Worm (Caenorhabditis elegans) whole organism, young adult: ENCODE data around the gene ddl-2.
A peak's percentile ranks its signal among the peaks of the same experiment; 100 is the strongest.

Source experiments
- B0035.1 ChIP-seq: sonication (generic microtip); optimal IDR thresholded peaks from 2 replicates; lab custom pipeline; 2016; ENCODE audit warnings: missing genetic modification characterization, mild to moderate bottlenecking, missing compliant biosample characterization, missing genotype, missing genetic modification reagents
- B0261.1 ChIP-seq: sonication (generic microtip); optimal IDR thresholded peaks from 2 replicates; lab custom pipeline; 2016; ENCODE audit warnings: mild to moderate bottlenecking, missing genetic modification characterization, moderate library complexity, missing compliant biosample characterization
- B0336.3 ChIP-seq: fragments of 200-800 bp; sonication (Bioruptor generic); IDR thresholded peaks from 2 replicates; pipeline ENCODE4 v1.3.6; 2022; ENCODE audit warnings: missing genetic modification characterization, missing compliant biosample characterization
- C17E4.6 ChIP-seq: fragments of 200-800 bp; sonication (Bioruptor generic); IDR thresholded peaks from 2 replicates; pipeline ENCODE4 v1.3.6; 2022; ENCODE audit warnings: missing genetic modification reagents, missing genetic modification characterization, missing compliant biosample characterization
- F23B12.7 ChIP-seq: sonication (generic microtip); optimal IDR thresholded peaks from 2 replicates; lab custom pipeline; 2017; ENCODE audit warnings: missing genetic modification characterization, mild to moderate bottlenecking, missing compliant biosample characterization, antibody characterized with exemption, moderate library complexity; ENCODE audit not compliant: insufficient read depth
- F33H1.4 ChIP-seq: fragments of 200-800 bp; sonication (Bioruptor generic); IDR thresholded peaks from 2 replicates; pipeline ENCODE4 v1.3.6; 2022; ENCODE audit warnings: missing genetic modification reagents, missing genetic modification characterization, missing compliant biosample characterization
- F37B4.10 ChIP-seq: fragments of 200-800 bp; sonication (Bioruptor generic); IDR thresholded peaks from 2 replicates; pipeline ENCODE4 v1.3.6; 2022; ENCODE audit warnings: missing genetic modification characterization, missing compliant biosample characterization
- F39B2.1 ChIP-seq: fragments of 200-800 bp; sonication (Bioruptor generic); IDR thresholded peaks from 2 replicates; pipeline ENCODE4 v1.3.6; 2022; ENCODE audit warnings: missing genetic modification reagents, missing genetic modification characterization, missing compliant biosample characterization
- F55B11.4 ChIP-seq: sonication (generic microtip); optimal IDR thresholded peaks from 2 replicates; lab custom pipeline; 2016; ENCODE audit warnings: missing compliant biosample characterization, missing genetic modification characterization, borderline replicate concordance; ENCODE audit not compliant: insufficient read depth
- F57A8.1 ChIP-seq: fragments of 200-800 bp; sonication (Bioruptor generic); optimal IDR thresholded peaks from 2 replicates; lab custom pipeline; 2018; ENCODE audit warnings: mild to moderate bottlenecking, missing genetic modification characterization, moderate library complexity, missing compliant biosample characterization
- F57C9.4 ChIP-seq: sonication (generic microtip); optimal IDR thresholded peaks from 2 replicates; lab custom pipeline; 2017; ENCODE audit warnings: mild to moderate bottlenecking, missing genetic modification characterization, missing compliant biosample characterization
- K12H6.12 ChIP-seq: fragments of 200-800 bp; sonication (Bioruptor generic); optimal IDR thresholded peaks from 2 replicates; lab custom pipeline; 2018; ENCODE audit warnings: mild to moderate bottlenecking, missing genetic modification characterization, missing compliant biosample characterization
- T07F8.4 ChIP-seq: sonication (generic microtip); optimal IDR thresholded peaks from 2 replicates; lab custom pipeline; 2016; ENCODE audit warnings: mild to moderate bottlenecking, missing genetic modification characterization, moderate library complexity, missing compliant biosample characterization
- Y53F4B.3 ChIP-seq: fragments of 200-800 bp; sonication (Bioruptor generic); IDR thresholded peaks from 2 replicates; pipeline ENCODE4 v1.3.6; 2022; ENCODE audit warnings: missing genetic modification reagents, missing genetic modification characterization, missing compliant biosample characterization
- Y95B8A.8 ChIP-seq: fragments of 200-800 bp; sonication (Bioruptor generic); IDR thresholded peaks from 2 replicates; pipeline ENCODE4 v1.3.6; 2022; ENCODE audit warnings: missing genetic modification reagents, missing genetic modification characterization, missing compliant biosample characterization
- ama-1 ChIP-seq, 3 experiments: fragments of 150-350 bp in 1 of 3; sonication (generic microtip) in 2 of 3; optimal IDR thresholded peaks; 2 replicates each; lab custom pipeline; 2014 to 2018; ENCODE audit warnings: missing biosample characterization in 2 of 3, missing genetic modification characterization in 2 of 3, missing genetic modification reagents in 2 of 3
- attf-5 ChIP-seq: fragments of 200-800 bp; sonication (Bioruptor generic); optimal IDR thresholded peaks from 2 replicates; lab custom pipeline; 2018; ENCODE audit warnings: mild to moderate bottlenecking, missing genetic modification characterization, missing compliant biosample characterization
- bed-2 ChIP-seq: fragments of 200-800 bp; sonication (Bioruptor generic); IDR thresholded peaks from 2 replicates; pipeline ENCODE4 v1.3.6; 2022; ENCODE audit warnings: missing genetic modification reagents, missing genetic modification characterization, missing compliant biosample characterization
- ccch-3 ChIP-seq: fragments of 200-800 bp; sonication (Bioruptor generic); optimal IDR thresholded peaks from 2 replicates; lab custom pipeline; 2018; ENCODE audit warnings: mild to moderate bottlenecking, missing genetic modification characterization, missing compliant biosample characterization
- ceh-100 ChIP-seq: fragments of 200-800 bp; sonication (Bioruptor generic); IDR thresholded peaks from 2 replicates; pipeline ENCODE4 v1.3.6; 2022; ENCODE audit warnings: missing genetic modification reagents, missing genetic modification characterization, missing compliant biosample characterization
- ceh-79 ChIP-seq: sonication (generic microtip); optimal IDR thresholded peaks from 2 replicates; lab custom pipeline; 2017; ENCODE audit warnings: mild to moderate bottlenecking, missing genetic modification characterization, missing compliant biosample characterization
- die-1 ChIP-seq: sonication (generic microtip); optimal IDR thresholded peaks from 2 replicates; lab custom pipeline; 2016; ENCODE audit warnings: missing genotype, mild to moderate bottlenecking, missing genetic modification characterization, missing compliant biosample characterization
- dpl-1 ChIP-seq: fragments of 150-350 bp; optimal IDR thresholded peaks from 2 replicates; lab custom pipeline; 2014; ENCODE audit warnings: missing biosample characterization, missing genetic modification reagents, missing genetic modification characterization
- egrh-3 ChIP-seq: fragments of 200-800 bp; sonication (Bioruptor generic); IDR thresholded peaks from 2 replicates; pipeline ENCODE4 v1.3.6; 2022; ENCODE audit warnings: missing genetic modification reagents, missing genetic modification characterization, missing compliant biosample characterization
- gei-17 ChIP-seq: fragments of 200-800 bp; sonication (Bioruptor generic); optimal IDR thresholded peaks from 2 replicates; lab custom pipeline; 2018; ENCODE audit warnings: mild to moderate bottlenecking, missing genetic modification characterization, missing compliant biosample characterization
- hlh-12 ChIP-seq: sonication (generic microtip); optimal IDR thresholded peaks from 2 replicates; lab custom pipeline; 2016; ENCODE audit warnings: missing genetic modification characterization, missing compliant biosample characterization
- hlh-26 ChIP-seq: fragments of 200-800 bp; sonication (Bioruptor generic); conservative IDR thresholded peaks from 2 replicates; pipeline ENCODE4 v1.3.6; 2022; ENCODE audit warnings: missing genetic modification reagents, missing genetic modification characterization, missing compliant biosample characterization
- hmg-1.2 ChIP-seq: fragments of 200-800 bp; sonication (Bioruptor generic); IDR thresholded peaks from 2 replicates; pipeline ENCODE4 v1.3.6; 2022; ENCODE audit warnings: missing genetic modification reagents, missing genetic modification characterization, missing compliant biosample characterization
- hmg-20 ChIP-seq: fragments of 200-800 bp; sonication (Bioruptor generic); IDR thresholded peaks from 2 replicates; pipeline ENCODE4 v1.3.6; 2022; ENCODE audit warnings: missing genetic modification reagents, missing genetic modification characterization, missing compliant biosample characterization
- let-526 ChIP-seq: fragments of 200-800 bp; sonication (Bioruptor generic); IDR thresholded peaks from 2 replicates; pipeline ENCODE4 v1.3.6; 2022; ENCODE audit warnings: missing genetic modification reagents, missing genetic modification characterization, missing compliant biosample characterization
- lin-26 ChIP-seq: fragments of 200-800 bp; sonication (Bioruptor generic); IDR thresholded peaks from 2 replicates; pipeline ENCODE4 v1.3.6; 2022; ENCODE audit warnings: missing genetic modification reagents, missing genetic modification characterization, missing compliant biosample characterization
- lsy-27 ChIP-seq: sonication (generic microtip); optimal IDR thresholded peaks from 2 replicates; lab custom pipeline; 2017; ENCODE audit warnings: missing genetic modification characterization, mild to moderate bottlenecking, missing compliant biosample characterization, antibody characterized with exemption, missing genotype, borderline replicate concordance; ENCODE audit not compliant: insufficient read depth
- mxl-1 ChIP-seq: sonication (generic microtip); optimal IDR thresholded peaks from 2 replicates; lab custom pipeline; 2016; ENCODE audit warnings: missing genetic modification characterization, missing compliant biosample characterization
- nfya-1 ChIP-seq: sonication (generic microtip); optimal IDR thresholded peaks from 2 replicates; lab custom pipeline; 2017; ENCODE audit warnings: antibody characterized with exemption, missing compliant biosample characterization, missing genetic modification characterization, borderline replicate concordance; ENCODE audit not compliant: insufficient read depth
- nfya-2 ChIP-seq: fragments of 200-800 bp; sonication (Bioruptor generic); IDR thresholded peaks from 2 replicates; pipeline ENCODE4 v1.3.6; 2022; ENCODE audit warnings: missing genetic modification reagents, missing genetic modification characterization, missing compliant biosample characterization
- nhr-179 ChIP-seq: sonication (generic microtip); optimal IDR thresholded peaks from 2 replicates; lab custom pipeline; 2016; ENCODE audit warnings: mild to moderate bottlenecking, missing genetic modification characterization, missing compliant biosample characterization
- nhr-27 ChIP-seq: fragments of 200-800 bp; sonication (Bioruptor generic); optimal IDR thresholded peaks from 2 replicates; lab custom pipeline; 2018; ENCODE audit warnings: mild to moderate bottlenecking, missing genetic modification characterization, moderate library complexity, missing compliant biosample characterization
- nhr-80 ChIP-seq: sonication (generic microtip); optimal IDR thresholded peaks from 2 replicates; lab custom pipeline; 2016; ENCODE audit warnings: missing genetic modification characterization, missing compliant biosample characterization
- pha-4 ChIP-seq: fragments of 150-350 bp; sonication (generic microtip); optimal IDR thresholded peaks from 2 replicates; lab custom pipeline; 2014; ENCODE audit warnings: missing biosample characterization, missing genetic modification reagents, missing genetic modification characterization
- rec-8 ChIP-seq, 2 experiments: sonication (generic microtip); optimal IDR thresholded peaks; 2 replicates each; lab custom pipeline; 2016; ENCODE audit warnings: mild to moderate bottlenecking in 2 of 2, missing genetic modification characterization in 2 of 2, missing genetic modification reagents in 2 of 2, missing genotype in 2 of 2, missing biosample characterization in 1 of 2, missing compliant biosample characterization in 1 of 2, moderate library complexity in 1 of 2
- snpc-1.3 ChIP-seq: sonication (generic microtip); optimal IDR thresholded peaks from 2 replicates; lab custom pipeline; 2017; ENCODE audit warnings: missing genetic modification characterization, mild to moderate bottlenecking, missing compliant biosample characterization, antibody characterized with exemption, moderate library complexity, missing genotype, missing genetic modification reagents; ENCODE audit not compliant: insufficient read depth
- tbx-9 ChIP-seq: sonication (generic microtip); optimal IDR thresholded peaks from 2 replicates; lab custom pipeline; 2016; ENCODE audit warnings: borderline replicate concordance, missing genetic modification characterization, inconsistent platforms, missing compliant biosample characterization
- unc-62 ChIP-seq: fragments of 150-350 bp; optimal IDR thresholded peaks from 2 replicates; lab custom pipeline; 2014; ENCODE audit warnings: missing biosample characterization, missing genetic modification reagents, missing genetic modification characterization
- xnd-1 ChIP-seq: sonication (generic microtip); optimal IDR thresholded peaks from 2 replicates; lab custom pipeline; 2016; ENCODE audit warnings: missing genotype, missing genetic modification reagents, missing genetic modification characterization, missing compliant biosample characterization
- zim-3 ChIP-seq: sonication (generic microtip); optimal IDR thresholded peaks from 2 replicates; lab custom pipeline; 2017; ENCODE audit warnings: mild to moderate bottlenecking, missing genetic modification characterization, moderate library complexity, missing compliant biosample characterization
- ztf-18 ChIP-seq: sonication (generic microtip); optimal IDR thresholded peaks from 2 replicates; lab custom pipeline; 2016; ENCODE audit warnings: missing genotype, mild to moderate bottlenecking, missing genetic modification characterization, missing compliant biosample characterization
- ztf-25 ChIP-seq: fragments of 200-800 bp; sonication (Bioruptor generic); IDR thresholded peaks from 2 replicates; pipeline ENCODE4 v1.3.6; 2022; ENCODE audit warnings: missing genetic modification reagents, missing genetic modification characterization, missing compliant biosample characterization
- ztf-28 ChIP-seq: fragments of 200-800 bp; sonication (Bioruptor generic); IDR thresholded peaks from 2 replicates; pipeline ENCODE4 v1.3.6; 2022; ENCODE audit warnings: missing genetic modification reagents, missing genetic modification characterization, missing compliant biosample characterization

The ddl-2 gene

ce11 chrII:13521179-13521616 lies 26.2 kb downstream of the ddl-2 start:
- peak; percentile 94 for TF ChIP-seq lin-26 (GFP tag; lab: Robert Waterston, UW)
- peak; percentile 95 for TF ChIP-seq hmg-1.2 (GFP tag; lab: Robert Waterston, UW)
- TF ChIP-seq tbx-9 (tag; lab: Kevin White, UChicago), result no peak
- no peak for TF ChIP-seq nfya-1 (tag; lab: Kevin White, UChicago)
- no peak for TF ChIP-seq K12H6.12 (tag; lab: Kevin White, UChicago)
- TF ChIP-seq nhr-179 (tag; lab: Kevin White, UChicago), result no peak
- TF ChIP-seq gei-17 (GFP tag; lab: Kevin White, UChicago), result no peak
- peak; percentile 49 for TF ChIP-seq zim-3
- TF ChIP-seq ztf-18 (tag; lab: Kevin White, UChicago), result peak; percentile 38
- no peak for TF ChIP-seq pha-4 (tag; lab: Kevin White, UChicago)
- TF ChIP-seq unc-62 (GFP tag; lab: Kevin White, UChicago), result no peak
- no peak for TF ChIP-seq C17E4.6
- no peak; the same call in 1 of the 2 replicates for TF ChIP-seq egrh-3 (GFP tag; lab: Robert Waterston, UW)
- peak; percentile 54 for TF ChIP-seq F57A8.1 (GFP tag; lab: Kevin White, UChicago)
- no peak for TF ChIP-seq let-526 (GFP tag; lab: Robert Waterston, UW)
- peak in 1 of 2 experiments; percentile 20 for TF ChIP-seq rec-8 (tag; optimal IDR thresholded peaks at IDR 0.05; lab: Kevin White, UChicago)
- no peak for TF ChIP-seq hmg-20 (GFP tag; lab: Robert Waterston, UW)
- TF ChIP-seq ceh-79 (tag; lab: Kevin White, UChicago), result no peak
- TF ChIP-seq hlh-26 (GFP tag; lab: Robert Waterston, UW), result no peak
- no peak for TF ChIP-seq hlh-12 (tag; lab: Kevin White, UChicago)
- peak; percentile 86 for TF ChIP-seq Y95B8A.8
- no peak for TF ChIP-seq T07F8.4
- no peak for TF ChIP-seq B0261.1 (tag; lab: Kevin White, UChicago)
- TF ChIP-seq F39B2.1 (GFP tag; lab: Robert Waterston, UW), result 0 out of 2 replicates have a peak, but pooled peaks have one; percentile 6
- peak; percentile 45 for TF ChIP-seq dpl-1
- 0 out of 2 replicates have a peak, but pooled peaks have one; percentile 17 for TF ChIP-seq ztf-25 (GFP tag; lab: Robert Waterston, UW)
- no peak for TF ChIP-seq ccch-3 (GFP tag; lab: Kevin White, UChicago)
- TF ChIP-seq F33H1.4 (GFP tag; lab: Robert Waterston, UW), result peak; percentile 61
- no peak for TF ChIP-seq F55B11.4 (tag; lab: Kevin White, UChicago)
- TF ChIP-seq lsy-27 (tag; lab: Kevin White, UChicago), result peak; percentile 27
- TF ChIP-seq F37B4.10, result no peak
- TF ChIP-seq bed-2, result no peak
- TF ChIP-seq die-1, result peak; percentile 75
- no peak for TF ChIP-seq nhr-27
- no peak for TF ChIP-seq nhr-80 (tag; lab: Kevin White, UChicago)
- TF ChIP-seq mxl-1 (tag; lab: Kevin White, UChicago), result no peak
- TF ChIP-seq ama-1 (optimal IDR thresholded peaks at IDR 0.05; lab: Kevin White, UChicago), result no peak
- peak; percentile 17 to 73 for TF ChIP-seq ama-1 (GFP tag; optimal IDR thresholded peaks at IDR 0.05; lab: Kevin White, UChicago)
- TF ChIP-seq B0035.1 (tag; lab: Kevin White, UChicago), result no peak
- TF ChIP-seq xnd-1, result peak; percentile 73
- peak; percentile 97 for TF ChIP-seq snpc-1.3
- TF ChIP-seq ceh-100 (GFP tag; lab: Robert Waterston, UW), result peak; percentile 52
- TF ChIP-seq ztf-28, result peak; percentile 29; the same call in 1 of the 2 replicates
- peak; percentile 55; the same call in 1 of the 2 replicates for TF ChIP-seq Y53F4B.3 (GFP tag; lab: Robert Waterston, UW)
- peak; percentile 47 for TF ChIP-seq attf-5 (GFP tag; lab: Kevin White, UChicago)
- TF ChIP-seq F23B12.7, result peak; percentile 43
- no peak for TF ChIP-seq nfya-2
- TF ChIP-seq F57C9.4 (tag; lab: Kevin White, UChicago), result no peak
- TF ChIP-seq B0336.3 (GFP tag; lab: Robert Waterston, UW), result peak; percentile 77
